Worm (Caenorhabditis elegans): Measurements from ENCODE around the gene K03H6.1.

Gene K03H6.1

DNA sequence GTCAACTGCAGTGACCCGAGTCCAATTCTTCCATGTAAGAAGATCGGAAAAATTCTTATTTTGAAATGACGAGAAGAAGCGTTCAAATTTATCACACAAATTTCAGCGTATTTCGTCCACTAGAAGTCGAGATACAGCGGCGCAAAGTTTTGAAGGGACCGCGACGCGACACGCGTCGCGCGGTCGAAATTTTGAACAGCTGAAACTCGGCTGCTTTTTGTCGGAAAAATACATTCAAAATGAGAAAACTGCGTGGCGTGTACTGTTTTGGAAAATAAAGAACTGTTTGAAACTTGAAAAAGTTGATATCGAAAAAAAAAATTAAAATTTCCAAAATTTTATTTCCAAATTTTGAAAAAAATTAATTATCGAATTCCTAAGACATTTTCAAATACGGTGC, 10.6 kb upstream of the K03H6.1 start:
- TF ChIP-seq ceh-31 (tag; optimal IDR thresholded peaks at IDR 0.05) (no peak), ceh-30 (tag; optimal IDR thresholded peaks at IDR 0.05) (no peak), fkh-6 (tag; optimal IDR thresholded peaks at IDR 0.05) (no peak)

DNA sequence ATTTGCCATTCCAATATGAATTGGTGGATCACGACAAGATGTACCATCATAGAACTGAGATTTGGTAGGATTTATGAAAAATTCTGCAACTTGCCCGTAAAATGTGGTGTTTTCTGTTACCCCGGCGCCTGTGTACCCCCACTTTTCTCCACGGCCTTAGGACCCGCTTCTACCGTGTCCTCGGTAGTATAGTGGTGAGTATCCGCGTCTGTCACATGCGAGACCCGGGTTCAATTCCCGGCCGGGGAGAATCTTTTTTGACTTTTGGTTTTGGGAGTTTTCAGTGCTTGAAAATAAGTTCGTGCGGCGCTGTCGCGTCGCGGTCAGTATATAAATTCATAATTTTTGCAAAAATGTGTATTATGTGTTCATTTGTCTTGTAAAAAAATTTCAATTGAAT, 9.1 kb upstream of the K03H6.1 start:
- TF ChIP-seq hlh-30 (tag; optimal IDR thresholded peaks at IDR 0.05; ENCODE audit: insufficient read depth) = peak; percentile 37
- TF ChIP-seq hlh-8 (tag; optimal IDR thresholded peaks at IDR 0.05) = no peak
- TF ChIP-seq C08G9.2 (tag; optimal IDR thresholded peaks at IDR 0.05) = no peak
- TF ChIP-seq ceh-34 (tag; optimal IDR thresholded peaks at IDR 0.05) = peak; percentile 4
- peak; percentile 14 for TF ChIP-seq che-1 (tag; optimal IDR thresholded peaks at IDR 0.05)
- TF ChIP-seq sdc-2 (tag; optimal IDR thresholded peaks at IDR 0.05) = no peak
- TF ChIP-seq K02D7.2 (tag; optimal IDR thresholded peaks at IDR 0.05) = no peak
- no peak for TF ChIP-seq eyg-1 (tag; optimal IDR thresholded peaks at IDR 0.05)
- TF ChIP-seq sox-4 (tag; optimal IDR thresholded peaks at IDR 0.05) = peak; percentile 1
- no peak for TF ChIP-seq Y22D7AL.16 (tag; optimal IDR thresholded peaks at IDR 0.05)
- TF ChIP-seq unc-3 (GFP tag; conservative IDR thresholded peaks at IDR 0.05) = 0 out of 2 replicates have a peak, but pooled peaks have one; percentile 31
- TF ChIP-seq unc-3 (tag; optimal IDR thresholded peaks at IDR 0.05) = no peak
- no peak for TF ChIP-seq F13H6.1 (tag; optimal IDR thresholded peaks at IDR 0.05)
- TF ChIP-seq pqm-1 (tag; optimal IDR thresholded peaks at IDR 0.05) = no peak
- no peak for TF ChIP-seq ztf-16 (tag; optimal IDR thresholded peaks at IDR 0.05)
- no peak for TF ChIP-seq nfya-1 (tag; optimal IDR thresholded peaks at IDR 0.05)
- TF ChIP-seq unc-55 (GFP tag; optimal IDR thresholded peaks at IDR 0.05) = no peak
- TF ChIP-seq syd-9 (tag; optimal IDR thresholded peaks at IDR 0.05) = no peak
- TF ChIP-seq pha-4 (tag; optimal IDR thresholded peaks at IDR 0.05) = no peak
- TF ChIP-seq ceh-2 (tag; optimal IDR thresholded peaks at IDR 0.05) = no peak
- no peak for TF ChIP-seq ceh-18 (tag; optimal IDR thresholded peaks at IDR 0.05)
- TF ChIP-seq rnt-1 (tag; optimal IDR thresholded peaks at IDR 0.05) = no peak
- no peak for TF ChIP-seq ceh-31 (tag; optimal IDR thresholded peaks at IDR 0.05)
- no peak for TF ChIP-seq lim-6 (tag; optimal IDR thresholded peaks at IDR 0.05)
- no peak for TF ChIP-seq ceh-30 (tag; optimal IDR thresholded peaks at IDR 0.05)
- no peak for TF ChIP-seq C38D4.7 (GFP tag; optimal IDR thresholded peaks at IDR 0.05)

DNA sequence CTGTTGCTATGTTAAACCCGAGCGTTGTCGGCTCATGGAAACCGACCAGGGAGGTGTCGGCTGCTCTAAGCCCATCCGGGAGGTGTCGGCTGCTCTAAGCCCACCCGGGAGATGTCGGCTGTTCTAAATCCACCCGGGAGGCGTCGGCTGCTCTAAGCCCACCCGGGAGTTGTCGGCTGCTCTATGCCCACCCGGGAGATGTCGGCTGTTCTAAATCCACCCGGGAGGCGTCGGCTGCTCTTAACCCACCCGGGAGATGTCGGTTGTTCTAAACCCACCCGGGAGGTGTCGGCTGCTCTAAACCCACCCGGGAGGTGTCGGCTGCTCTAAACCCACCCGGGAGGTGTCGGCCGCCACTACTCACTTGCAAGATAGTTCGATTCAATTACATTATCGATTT, 7.6 kb upstream of the K03H6.1 start:
- TF ChIP-seq lin-11 (tag; optimal IDR thresholded peaks at IDR 0.05) = no peak

DNA sequence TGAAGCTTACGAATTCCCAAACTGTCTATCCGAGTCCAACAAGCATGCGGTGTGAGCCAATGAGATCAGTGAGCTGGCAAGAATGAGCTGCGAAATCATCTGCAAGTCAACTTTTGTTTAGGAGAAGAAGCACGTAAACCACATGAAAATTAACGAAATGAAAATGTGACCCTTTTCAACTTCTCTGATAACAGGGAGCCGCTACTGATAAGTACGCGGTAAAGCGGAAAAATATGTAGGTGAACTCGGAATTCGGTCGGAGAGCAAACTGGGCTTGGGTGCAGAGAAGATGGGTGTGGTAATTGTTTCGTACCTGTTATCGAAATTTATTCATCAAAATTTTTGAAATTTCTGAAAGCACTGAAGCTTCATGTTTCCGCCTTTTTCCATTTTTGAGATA, 7.0 kb upstream of the K03H6.1 start, which contains the start of gene clec-172:
Gene clec-172, minus strand, starts transcription at position 101 of the 400 bp plus-strand sequence.
- TF ChIP-seq syd-9 (tag; optimal IDR thresholded peaks at IDR 0.05) (no peak), unc-55 (GFP tag; optimal IDR thresholded peaks at IDR 0.05) (no peak), fkh-6 (tag; optimal IDR thresholded peaks at IDR 0.05) (no peak), C08G9.2 (tag; optimal IDR thresholded peaks at IDR 0.05) (no peak), ceh-45 (GFP tag; IDR thresholded peaks at IDR 0.05) (no peak), nhr-232 (tag; optimal IDR thresholded peaks at IDR 0.05) (no peak), pax-1 (tag; optimal IDR thresholded peaks at IDR 0.05) (no peak), tbx-2 (tag; optimal IDR thresholded peaks at IDR 0.05) (no peak), Y22D7AL.16 (tag; optimal IDR thresholded peaks at IDR 0.05) (no peak), nhr-11 (tag; optimal IDR thresholded peaks at IDR 0.05) (no peak), pqm-1 (tag; optimal IDR thresholded peaks at IDR 0.05) (no peak), F13H6.1 (tag; optimal IDR thresholded peaks at IDR 0.05) (no peak)

DNA sequence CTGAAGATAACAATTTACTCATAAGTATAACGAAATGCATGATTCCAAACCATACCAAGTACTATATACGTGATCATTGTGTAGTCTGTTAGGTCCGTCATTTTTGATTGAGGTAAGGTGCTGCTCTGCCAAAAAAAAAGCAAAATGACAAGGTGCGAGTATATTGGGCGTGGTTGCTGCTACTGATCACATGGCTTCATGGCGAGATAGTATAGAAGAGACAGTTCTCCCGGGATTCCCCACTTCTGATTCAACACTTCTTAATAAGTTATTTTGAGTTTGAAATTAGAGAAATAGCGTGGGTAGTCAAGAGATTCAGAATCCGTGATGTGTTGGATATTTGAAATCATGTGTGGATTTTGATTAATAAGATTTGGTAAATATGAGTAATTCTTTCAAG, 2.3 kb upstream of the K03H6.1 start, which contains the start of gene K03H6.4:
Gene K03H6.4, minus strand, starts transcription at position 101 of the 400 bp plus-strand sequence.
- TF ChIP-seq ceh-31 (tag; optimal IDR thresholded peaks at IDR 0.05) (no peak), Y22D7AL.16 (tag; optimal IDR thresholded peaks at IDR 0.05) (no peak)

DNA sequence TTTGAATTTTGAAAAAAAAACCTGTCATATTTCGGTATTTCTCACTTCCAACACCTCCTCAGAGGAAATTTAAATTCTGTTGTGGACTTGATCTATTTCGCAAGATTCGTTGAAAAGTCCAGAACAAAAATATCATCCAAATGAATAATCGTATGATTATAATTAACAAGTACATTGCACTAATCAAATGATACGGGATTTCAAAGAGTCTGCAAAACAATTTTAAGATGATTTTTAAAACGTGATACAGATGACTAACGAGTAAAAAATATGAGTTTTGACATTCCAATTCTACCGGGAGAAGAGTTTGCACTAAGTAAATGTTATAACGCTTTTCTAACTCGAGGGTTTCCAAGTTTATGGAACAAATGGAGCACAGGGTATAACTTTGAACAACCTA, 1.2 kb upstream of the K03H6.1 start:
- TF ChIP-seq ceh-9 (tag; optimal IDR thresholded peaks at IDR 0.05) (no peak), ceh-34 (tag; optimal IDR thresholded peaks at IDR 0.05) (no peak)
